Fruit fly (Drosophila melanogaster) whole organism, larva: ENCODE data around the gene Orc2.

Source experiments
- noc ChIP-seq: fragments of 200-800 bp; sonication (Bioruptor generic); optimal IDR thresholded peaks from 3 replicates; lab custom pipeline; 2019; ENCODE audit warnings: missing biosample characterization, mild to moderate bottlenecking, missing genetic modification characterization, moderate library complexity

Gene Orc2

DNA sequence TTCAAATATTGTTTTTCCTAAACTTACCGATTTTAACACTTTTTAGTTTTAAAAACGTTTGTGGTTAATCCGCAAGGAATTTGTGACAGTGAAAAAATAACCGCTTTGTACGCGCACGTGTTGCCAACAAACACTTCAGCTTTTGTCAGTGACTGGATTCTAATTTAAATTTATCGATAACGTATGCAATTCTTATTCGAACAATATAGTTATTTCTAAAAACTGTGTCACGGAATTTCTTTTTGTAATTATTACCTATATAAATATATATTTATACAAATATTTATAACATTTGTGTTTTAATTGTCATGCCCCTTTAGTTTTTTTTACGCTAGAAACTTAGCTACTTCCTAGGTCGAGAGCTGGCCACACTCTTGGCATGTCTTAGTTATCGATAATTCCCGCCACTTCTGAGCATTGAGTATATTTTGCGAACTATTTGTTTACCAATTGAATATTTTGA lies at the start of gene Orc2:
Orc2 (plus strand) TSS at position 373 of the 463 bp plus-strand sequence.
- TF ChIP-seq noc (tag; lab: Kevin White, UChicago) = no peak

dm6 chr3R:13915646-13916045 lies 49.0 kb upstream of the Orc2 start:
- TF ChIP-seq noc (tag; lab: Kevin White, UChicago) = no peak

DNA sequence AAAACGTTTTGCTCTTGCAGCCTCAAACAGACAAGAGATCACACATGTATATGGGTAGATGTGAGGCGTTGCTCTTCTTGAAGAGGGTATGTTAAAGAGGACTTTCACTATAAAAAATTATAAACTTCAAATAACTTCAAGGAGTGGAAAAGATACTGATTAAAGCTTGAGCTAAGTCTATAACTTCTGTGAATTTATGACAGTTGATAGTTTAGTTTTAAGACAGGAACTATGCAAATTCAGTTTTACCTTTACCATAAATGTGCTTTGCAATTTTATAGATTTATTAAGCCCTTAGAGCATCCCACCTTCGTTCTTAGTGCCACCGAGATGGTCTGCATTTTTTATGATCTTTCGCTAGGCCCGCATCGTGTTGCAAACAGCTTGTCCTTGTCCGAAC lies 48.1 kb upstream of the Orc2 start:
- no peak for TF ChIP-seq noc (tag; lab: Kevin White, UChicago)

DNA sequence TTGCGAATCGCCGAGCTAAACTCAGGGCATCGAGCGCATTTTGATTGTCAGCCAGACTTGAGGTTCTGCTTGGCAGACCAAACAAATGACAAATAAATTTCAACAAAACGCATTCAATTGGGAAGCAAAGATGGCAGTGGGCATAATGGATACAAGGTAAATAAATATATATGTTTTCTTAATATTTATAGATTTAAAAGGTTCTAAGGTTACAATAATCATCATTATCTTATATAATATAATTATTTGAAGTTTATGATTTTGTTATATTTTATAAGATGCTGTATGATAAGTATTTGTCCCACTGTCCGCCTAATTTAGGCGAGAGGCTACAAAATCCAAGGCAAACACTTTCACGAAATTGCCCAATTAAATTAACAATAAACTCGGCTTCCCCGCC lies 46.6 kb upstream of the Orc2 start:
- no peak for TF ChIP-seq noc (tag; lab: Kevin White, UChicago)

DNA sequence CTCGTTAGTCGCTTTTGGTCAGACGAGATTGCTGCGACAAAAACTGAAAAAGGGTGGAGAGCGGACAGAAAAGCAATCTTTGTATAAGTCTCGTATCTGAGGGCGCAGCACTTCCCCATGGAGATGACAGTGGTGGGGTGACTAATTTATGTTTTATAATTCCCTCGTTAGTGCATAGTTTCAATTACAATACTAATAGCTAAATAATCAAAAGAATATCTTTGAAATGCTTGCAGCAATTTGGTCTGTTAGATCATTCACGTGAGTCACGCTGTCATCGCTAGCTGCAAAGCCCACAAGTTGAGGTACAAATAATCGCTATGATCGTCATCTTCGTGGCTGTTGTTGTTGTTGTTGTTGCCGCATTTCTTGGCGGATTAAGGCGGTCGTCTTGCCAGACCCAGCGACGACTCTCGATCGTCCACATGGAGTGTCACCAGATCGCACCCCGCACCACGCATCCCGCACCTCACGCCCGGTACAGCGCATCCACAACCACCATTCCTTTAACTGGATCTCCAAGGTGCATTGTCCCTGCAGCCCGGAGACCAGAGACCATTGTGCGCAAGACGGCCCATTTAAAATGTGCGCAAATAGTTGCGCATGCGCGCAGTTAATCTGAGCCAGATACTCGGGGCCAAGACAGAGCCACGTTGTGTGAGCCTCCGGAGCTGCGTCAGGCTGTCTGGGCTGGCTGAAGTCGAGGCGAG lies 42.7 kb upstream of the Orc2 start:
- no peak for TF ChIP-seq noc (tag; lab: Kevin White, UChicago)

- no peak for TF ChIP-seq noc (tag; lab: Kevin White, UChicago)
Measured at dm6 chr3R:13923626-13924025, 41.1 kb upstream of the Orc2 start.

dm6 chr3R:13927543-13927942 lies 37.1 kb upstream of the Orc2 start:
- no peak for TF ChIP-seq noc (tag; lab: Kevin White, UChicago)

DNA sequence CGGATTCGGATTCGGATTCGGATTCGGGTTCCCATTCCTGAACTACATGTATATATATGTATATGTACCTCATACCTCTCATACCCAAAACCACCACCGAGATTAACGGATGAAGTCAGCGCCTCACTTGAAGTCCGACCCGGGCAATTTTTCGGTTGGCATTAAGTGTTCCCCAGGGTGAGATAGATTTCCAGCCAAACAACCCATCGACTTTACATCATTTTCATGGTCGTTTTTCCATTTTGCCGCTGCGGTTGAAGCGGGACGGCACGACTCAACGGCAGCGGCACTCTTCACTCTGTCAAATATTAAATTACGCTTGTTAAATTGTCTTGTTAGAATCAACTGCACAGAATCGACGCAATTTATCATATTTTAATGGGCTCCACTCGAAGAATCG lies 34.4 kb upstream of the Orc2 start:
- TF ChIP-seq noc (tag; lab: Kevin White, UChicago) = no peak

DNA sequence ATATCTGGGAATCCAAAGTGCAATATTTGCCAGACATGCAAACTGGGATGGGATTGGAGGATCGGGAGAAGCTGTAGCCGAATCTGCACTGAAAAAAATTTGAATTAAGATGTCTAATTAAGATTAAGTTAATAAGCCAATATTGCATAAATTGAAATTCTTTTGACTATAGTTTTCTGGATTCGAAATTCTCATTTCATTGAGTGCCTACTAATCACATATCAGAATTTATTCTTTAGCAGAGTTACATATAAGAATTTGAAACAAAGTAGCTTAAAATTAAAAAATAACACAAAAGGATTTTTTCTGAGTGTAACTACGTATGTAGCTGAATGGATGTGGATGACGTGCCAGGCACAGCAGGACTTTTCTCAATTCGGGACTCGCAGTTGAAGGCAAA lies 32.9 kb upstream of the Orc2 start:
- no peak for TF ChIP-seq noc (tag; lab: Kevin White, UChicago)

DNA sequence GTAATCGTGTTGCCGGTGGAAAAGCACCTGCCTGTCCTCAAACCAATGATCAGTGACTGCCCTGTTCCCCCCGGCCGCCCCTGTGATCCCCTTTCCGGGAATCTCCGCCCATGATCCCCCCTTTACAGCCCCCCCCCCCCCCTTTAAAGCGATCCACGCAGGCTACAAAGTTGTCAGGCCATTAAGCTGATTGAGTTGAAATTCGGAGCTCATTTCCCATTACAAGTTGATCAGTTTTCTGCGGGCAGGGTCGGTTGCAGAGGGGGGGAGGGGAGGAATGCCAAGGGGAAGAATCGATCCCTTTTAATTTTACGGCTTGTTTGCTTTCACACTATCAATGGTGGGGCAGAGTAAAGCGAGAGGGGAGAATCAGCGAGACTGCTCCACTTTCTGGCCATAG lies 30.7 kb upstream of the Orc2 start:
- TF ChIP-seq noc (tag; lab: Kevin White, UChicago) = no peak

DNA sequence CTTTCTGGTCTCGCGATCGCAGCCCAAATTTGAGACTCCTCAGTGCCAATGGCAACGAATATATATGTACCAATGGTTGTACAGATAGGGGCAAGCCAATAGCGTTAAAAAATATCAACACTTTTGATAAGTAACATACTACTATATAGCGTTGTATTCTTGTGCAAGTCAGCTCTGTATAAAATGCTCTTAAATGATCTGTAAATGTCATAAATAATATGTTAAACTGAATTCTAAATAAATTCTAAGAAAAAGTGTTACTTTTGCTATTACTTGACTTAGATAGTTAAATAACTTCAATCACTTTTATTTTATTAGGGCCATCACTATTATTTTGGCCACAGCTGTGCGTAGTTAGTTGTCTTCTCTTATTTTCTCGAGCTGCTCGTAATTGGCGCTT lies 30.1 kb upstream of the Orc2 start:
- TF ChIP-seq noc (tag; lab: Kevin White, UChicago) = no peak

DNA sequence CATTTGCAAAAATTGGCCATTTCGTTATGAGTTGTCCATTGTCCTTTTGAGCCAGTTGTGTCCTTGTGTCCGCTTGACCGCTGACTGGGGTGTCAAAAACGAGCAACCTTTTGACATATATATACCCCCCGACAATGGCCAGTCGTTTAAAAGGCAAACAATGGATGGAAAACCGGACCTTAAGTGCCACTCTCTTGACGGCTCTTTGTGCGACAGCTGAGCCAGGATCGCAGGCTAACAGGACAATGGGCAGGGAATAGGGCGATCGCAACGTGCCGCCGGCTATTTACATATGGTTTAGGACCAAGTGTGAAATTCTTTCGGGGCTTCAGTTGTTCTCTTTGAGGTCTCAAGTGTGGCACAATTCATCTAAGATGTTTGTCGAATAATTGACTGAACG lies 28.4 kb upstream of the Orc2 start:
- no peak for TF ChIP-seq noc (tag; lab: Kevin White, UChicago)

DNA sequence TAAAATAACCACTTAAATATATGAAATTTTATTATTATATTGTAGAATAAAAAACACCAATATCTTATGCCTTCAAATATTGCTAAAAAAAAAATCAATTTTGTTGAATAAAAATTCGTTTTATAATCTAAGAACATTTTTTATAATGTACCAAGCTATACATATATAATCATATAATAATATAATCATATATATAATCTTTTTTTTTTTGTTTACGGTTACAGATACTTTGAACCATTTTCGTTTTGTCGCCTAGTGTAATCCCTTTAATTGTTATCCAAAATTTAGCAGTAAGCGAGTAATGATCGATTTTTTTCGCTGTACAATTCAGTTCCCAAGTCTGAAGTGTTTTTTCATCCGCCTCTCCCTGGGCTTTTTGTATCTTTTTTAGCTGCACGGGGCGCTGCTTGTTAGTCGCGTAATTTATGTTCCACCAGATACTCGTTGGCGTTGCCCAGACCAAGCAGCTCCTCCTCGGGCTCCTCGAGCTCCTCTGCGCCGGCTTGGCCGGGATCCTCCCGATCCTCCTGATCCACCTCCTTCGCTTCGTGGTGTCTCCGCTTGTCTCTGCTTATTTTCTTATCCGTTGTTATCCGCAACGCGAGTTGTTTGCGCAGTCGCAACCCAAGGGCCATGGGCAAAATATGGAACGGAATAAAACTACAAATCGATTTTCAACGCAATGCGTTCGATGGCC lies 25.2 kb upstream of the Orc2 start:
- TF ChIP-seq noc (tag; lab: Kevin White, UChicago) = no peak

DNA sequence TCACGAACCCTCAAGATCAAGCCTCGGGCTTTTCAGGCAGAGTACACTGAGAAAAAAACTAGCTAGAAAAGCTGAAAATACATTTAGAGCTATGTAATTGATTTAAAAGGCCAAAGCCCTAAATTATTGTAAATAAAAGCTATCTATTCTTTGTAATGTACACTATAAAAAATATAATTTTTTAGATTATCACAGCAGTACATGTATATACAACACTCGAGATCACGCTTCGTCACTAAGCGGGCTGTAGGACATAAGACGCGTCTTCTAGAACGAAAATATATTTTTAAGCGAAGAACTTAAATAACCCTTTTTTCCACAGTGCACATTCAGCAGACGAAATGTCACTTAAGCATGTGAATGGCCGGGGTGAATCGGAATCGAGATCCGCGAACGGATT lies 23.3 kb upstream of the Orc2 start:
- TF ChIP-seq noc (tag; lab: Kevin White, UChicago) = no peak

dm6 chr3R:13943360-13943759 lies 21.3 kb upstream of the Orc2 start, which contains the start of gene Art9:
Gene Art9 (minus strand): TSS chr3R:13943460.
- TF ChIP-seq noc (tag; lab: Kevin White, UChicago) = no peak

DNA sequence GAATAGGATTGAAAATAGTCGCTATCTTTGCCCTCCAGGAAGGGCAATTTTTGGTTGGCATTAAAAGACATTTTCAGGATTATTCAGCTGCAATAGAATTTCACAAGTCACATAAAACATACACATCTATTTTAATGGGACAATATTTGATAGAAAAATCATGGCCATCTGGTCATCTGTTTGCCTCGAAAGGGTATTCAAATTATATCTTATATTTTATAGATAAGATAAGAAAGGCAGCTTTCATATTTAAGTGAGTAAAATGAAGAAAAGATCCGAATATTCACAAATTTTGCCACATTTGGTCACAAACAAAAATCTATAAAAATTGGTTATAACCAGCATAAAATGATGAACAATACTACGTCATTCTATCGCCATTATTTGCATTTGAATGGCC lies 19.0 kb upstream of the Orc2 start, which contains the start of gene Art6:
Art6 (minus strand) TSS at position 101 of the 400 bp plus-strand sequence.
- TF ChIP-seq noc (tag; lab: Kevin White, UChicago) = no peak

- TF ChIP-seq noc (tag; lab: Kevin White, UChicago) = peak; percentile 0
Measured at dm6 chr3R:13946117-13946516, 18.6 kb upstream of the Orc2 start.
